Fruit fly (Drosophila melanogaster): ENCODE results near the gene CG6026.

The CG6026 gene

DNA sequence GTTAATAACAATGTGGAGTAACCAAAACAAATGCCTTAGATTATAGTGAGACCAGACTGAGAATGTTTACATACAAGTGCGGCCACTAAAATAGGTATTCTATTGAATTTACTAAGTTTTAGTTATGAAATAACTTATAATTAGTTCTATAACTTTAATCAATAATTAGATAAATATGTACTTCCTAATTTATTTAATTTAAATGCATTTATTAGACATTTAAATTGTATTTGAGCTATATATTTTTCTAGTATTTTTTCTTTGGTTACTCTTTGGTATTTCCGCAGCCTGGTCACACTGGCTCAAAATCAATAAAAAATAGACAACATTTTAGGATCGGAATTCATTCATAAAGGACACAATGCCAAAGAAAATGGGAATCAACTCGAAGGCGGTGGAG, 2.1 kb upstream of the CG6026 start, which contains the start of the genes Prp18 and CG6013 (continued):
- TF ChIP-seq wek (GFP tag; optimal IDR thresholded peaks at IDR 0.05) (no peak), Dref (GFP tag; IDR thresholded peaks at IDR 0.05) (no peak), crol (GFP tag; IDR thresholded peaks at IDR 0.05) (no peak), cwo (GFP tag; optimal IDR thresholded peaks at IDR 0.05) (peak; percentile 14), wdn (GFP tag; IDR thresholded peaks at IDR 0.05) (no peak), HmgD (GFP tag; optimal IDR thresholded peaks at IDR 0.05) (no peak), CG9797 (GFP tag; optimal IDR thresholded peaks at IDR 0.05) (peak; percentile 71), Med (GFP tag) (peak; percentile 57), slbo (GFP tag; IDR thresholded peaks at IDR 0.05) (peak; percentile 62), Optix (GFP tag; IDR thresholded peaks at IDR 0.05) (no peak), Hr3 (GFP tag; optimal IDR thresholded peaks at IDR 0.05) (peak; percentile 63), Usf (GFP tag; optimal IDR thresholded peaks at IDR 0.05) (no peak), ftz-f1 (GFP tag; optimal IDR thresholded peaks at IDR 0.05) (no peak), CG8388 (GFP tag; optimal IDR thresholded peaks at IDR 0.05) (peak; percentile 47), ap (GFP tag; IDR thresholded peaks at IDR 0.05) (no peak), Nf-YB (GFP tag; optimal IDR thresholded peaks at IDR 0.05) (peak; percentile 44), GATAe (GFP tag; conservative IDR thresholded peaks at IDR 0.05) (no peak), CG9609 (GFP tag; optimal IDR thresholded peaks at IDR 0.05) (no peak), run (tag; optimal IDR thresholded peaks at IDR 0.05) (no peak), CG2678 (tag; optimal IDR thresholded peaks at IDR 0.05) (peak; percentile 78), CG31365 (tag; optimal IDR thresholded peaks at IDR 0.05) (no peak), CG3726 (GFP tag; IDR thresholded peaks at IDR 0.05) (no peak), Drgx (GFP tag; IDR thresholded peaks at IDR 0.05) (no peak), tio (GFP tag; optimal IDR thresholded peaks at IDR 0.05) (no peak), Bdp1 (GFP tag; optimal IDR thresholded peaks at IDR 0.05) (no peak), dati (GFP tag; IDR thresholded peaks at IDR 0.05) (no peak), Scr (GFP tag; IDR thresholded peaks at IDR 0.05; ENCODE audit: partially characterized antibody) (no peak; the same call in 1 of the 2 replicates), Sin3A (optimal IDR thresholded peaks at IDR 0.05) (no peak), CG11247 (GFP tag; IDR thresholded peaks at IDR 0.05) (no peak), zf30C (GFP tag; optimal IDR thresholded peaks at IDR 0.05) (no peak), zen2 (GFP tag; IDR thresholded peaks at IDR 0.05; ENCODE audit: partially characterized antibody) (no peak), H15 (GFP tag; IDR thresholded peaks at IDR 0.05) (no peak), CG4360 (GFP tag; IDR thresholded peaks at IDR 0.05) (no peak), CG16815 (GFP tag; optimal IDR thresholded peaks at IDR 0.05) (no peak), Spps (tag; optimal IDR thresholded peaks at IDR 0.05) (peak; percentile 22), ttk (GFP tag; IDR thresholded peaks at IDR 0.05) (no peak), CG14860 (GFP tag; IDR thresholded peaks at IDR 0.05; ENCODE audit: partially characterized antibody) (no peak), jing (GFP tag; optimal IDR thresholded peaks at IDR 0.05) (no peak), CG6272 (GFP tag; IDR thresholded peaks at IDR 0.05) (no peak), yki (optimal IDR thresholded peaks at IDR 0.05) (no peak), CG33557 (GFP tag; optimal IDR thresholded peaks at IDR 0.05) (peak; percentile 70), mirr (GFP tag; optimal IDR thresholded peaks at IDR 0.05) (no peak), CG11696 (GFP tag; IDR thresholded peaks at IDR 0.05) (peak; percentile 97), CG12071 (GFP tag; optimal IDR thresholded peaks at IDR 0.05) (no peak), CG3065 (GFP tag; optimal IDR thresholded peaks at IDR 0.05) (peak; percentile 5), dmrt99B (tag; optimal IDR thresholded peaks at IDR 0.05) (peak; percentile 64), D19A (tag; optimal IDR thresholded peaks at IDR 0.05) (peak; percentile 60), jumu (GFP tag; optimal IDR thresholded peaks at IDR 0.05) (no peak), psq (GFP tag; optimal IDR thresholded peaks at IDR 0.05) (peak; percentile 0), abd-A (tag; optimal IDR thresholded peaks at IDR 0.05) (no peak), Xrp1 (GFP tag; IDR thresholded peaks at IDR 0.05) (peak; percentile 51; the same call in 1 of the 2 replicates), CG10543 (GFP tag; optimal IDR thresholded peaks at IDR 0.05) (peak; percentile 23), onecut (GFP tag; IDR thresholded peaks at IDR 0.05) (peak; percentile 95)
